Fruit fly (Drosophila melanogaster): Measurements from ENCODE around the gene mtd.
A peak's percentile ranks its signal among the peaks of the same experiment; 100 is the strongest.

The mtd gene

dm6 chr3R:5361681-5362319 lies 11.6 kb upstream of the mtd start (continued):
- TF ChIP-seq D19A (tag; optimal IDR thresholded peaks at IDR 0.05) (peak; percentile 66), CG2889 (GFP tag; IDR thresholded peaks at IDR 0.05) (peak; percentile 86), gsb-n (tag; optimal IDR thresholded peaks at IDR 0.05) (peak; percentile 56), trh (GFP tag; optimal IDR thresholded peaks at IDR 0.05) (no peak), CG32532 (GFP tag; IDR thresholded peaks at IDR 0.05) (peak; percentile 94), CG17912 (GFP tag; optimal IDR thresholded peaks at IDR 0.05) (no peak), CoRest (tag; optimal IDR thresholded peaks at IDR 0.05) (peak; percentile 79), chn (GFP tag; optimal IDR thresholded peaks at IDR 0.05) (peak; percentile 65), hbn (GFP tag; IDR thresholded peaks at IDR 0.05; ENCODE audit: partially characterized antibody) (no peak), E2f2 (GFP tag; IDR thresholded peaks at IDR 0.05) (peak; percentile 60; the same call in 1 of the 2 replicates), YL-1 (GFP tag; optimal IDR thresholded peaks at IDR 0.05) (no peak), ara (GFP tag; IDR thresholded peaks at IDR 0.05) (peak; percentile 75; the same call in 1 of the 2 replicates), ro (GFP tag; IDR thresholded peaks at IDR 0.05) (peak; percentile 56; the same call in 1 of the 2 replicates), crp (GFP tag; optimal IDR thresholded peaks at IDR 0.05) (peak in 1 of 2 experiments; percentile 27), Bgb (GFP tag; IDR thresholded peaks at IDR 0.05; ENCODE audit: partially characterized antibody) (no peak), CG4404 (GFP tag; IDR thresholded peaks at IDR 0.05) (peak; percentile 64), CTCF (GFP tag; optimal IDR thresholded peaks at IDR 0.05) (no peak), CG4707 (GFP tag; optimal IDR thresholded peaks at IDR 0.05) (peak; percentile 40), Stat92E (GFP tag; optimal IDR thresholded peaks at IDR 0.05) (no peak), HLH3B (GFP tag; IDR thresholded peaks at IDR 0.05) (peak; percentile 86), ftz-f1 (GFP tag; optimal IDR thresholded peaks at IDR 0.05) (peak; percentile 9), CG12155 (GFP tag; optimal IDR thresholded peaks at IDR 0.05) (peak; percentile 84), CG4282 (GFP tag; optimal IDR thresholded peaks at IDR 0.05) (peak; percentile 44), CG17328 (GFP tag; IDR thresholded peaks at IDR 0.05) (peak; percentile 84), hth (optimal IDR thresholded peaks at IDR 0.05) (no peak), row (GFP tag; IDR thresholded peaks at IDR 0.05) (peak; percentile 87), phol (tag; optimal IDR thresholded peaks at IDR 0.05) (peak; percentile 76), Six4 (GFP tag; optimal IDR thresholded peaks at IDR 0.05) (peak; percentile 70), ken (GFP tag; IDR thresholded peaks at IDR 0.05) (peak; percentile 88), CG14667 (GFP tag; IDR thresholded peaks at IDR 0.05) (peak; percentile 68; the same call in 1 of the 2 replicates), Awh (GFP tag; IDR thresholded peaks at IDR 0.05) (peak; percentile 70), Mes4 (GFP tag; optimal IDR thresholded peaks at IDR 0.05) (peak; percentile 38), CG17612 (GFP tag; IDR thresholded peaks at IDR 0.05) (peak; percentile 69), CG7357 (GFP tag; IDR thresholded peaks at IDR 0.05) (peak; percentile 70; the same call in 2 of the 3 replicates), abd-A (tag; optimal IDR thresholded peaks at IDR 0.05) (no peak), fu2 (GFP tag; optimal IDR thresholded peaks at IDR 0.05) (peak; percentile 70), CG10979 (tag; optimal IDR thresholded peaks at IDR 0.05) (peak; percentile 77), Aef1 (GFP tag; IDR thresholded peaks at IDR 0.05) (peak; percentile 75), lab (GFP tag; optimal IDR thresholded peaks at IDR 0.05) (peak; percentile 92), zf30C (GFP tag; optimal IDR thresholded peaks at IDR 0.05) (no peak), Pdp1 (GFP tag; optimal IDR thresholded peaks at IDR 0.05) (peak; percentile 80 to 87), pum (GFP tag; optimal IDR thresholded peaks at IDR 0.05) (peak; percentile 76), croc (GFP tag; conservative IDR thresholded peaks at IDR 0.05) (peak; percentile 52), nerfin-2 (GFP tag; IDR thresholded peaks at IDR 0.05; ENCODE audit: partially characterized antibody) (no peak), Gug (GFP tag; IDR thresholded peaks at IDR 0.05) (peak; percentile 83), wdn (GFP tag; IDR thresholded peaks at IDR 0.05) (peak; percentile 72), CG7928 (GFP tag; optimal IDR thresholded peaks at IDR 0.05) (peak; percentile 31), Jarid2 (GFP tag; optimal IDR thresholded peaks at IDR 0.05) (peak; percentile 41), CG10321 (GFP tag; IDR thresholded peaks at IDR 0.05) (peak; percentile 45; the same call in 1 of the 2 replicates), CG17359 (tag; optimal IDR thresholded peaks at IDR 0.05) (peak; percentile 90)

Measured in whole organism, embryonic.